Worm (Caenorhabditis elegans): Measurements from ENCODE around the gene C37H5.13.

C37H5.13 gene

DNA sequence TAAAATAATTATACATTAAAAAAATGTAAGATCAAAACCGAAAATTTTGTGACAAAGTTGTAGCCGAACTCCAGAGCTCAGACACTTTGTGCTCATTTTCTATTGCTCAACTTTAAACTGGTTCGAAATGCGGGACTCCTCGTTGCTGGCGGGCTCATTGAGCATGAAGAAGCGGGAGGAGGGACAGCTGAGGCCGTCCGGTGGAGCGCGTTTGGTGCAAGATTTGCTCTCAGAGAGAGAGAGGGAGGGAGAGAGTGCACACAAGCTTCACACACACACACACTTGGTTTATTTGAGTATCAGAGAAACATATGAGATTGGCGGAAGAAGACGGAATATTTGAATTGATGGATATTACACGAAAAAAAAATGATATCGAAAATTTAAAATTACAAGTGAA is 52.1 kb downstream of the C37H5.13 start (continued):
- peak; percentile 12 for TF ChIP-seq attf-5 (GFP tag; optimal IDR thresholded peaks at IDR 0.05)

Data from whole organism, young adult.